Worm (Caenorhabditis elegans): Measurements from ENCODE around the gene nhr-10.

The nhr-10 gene

DNA sequence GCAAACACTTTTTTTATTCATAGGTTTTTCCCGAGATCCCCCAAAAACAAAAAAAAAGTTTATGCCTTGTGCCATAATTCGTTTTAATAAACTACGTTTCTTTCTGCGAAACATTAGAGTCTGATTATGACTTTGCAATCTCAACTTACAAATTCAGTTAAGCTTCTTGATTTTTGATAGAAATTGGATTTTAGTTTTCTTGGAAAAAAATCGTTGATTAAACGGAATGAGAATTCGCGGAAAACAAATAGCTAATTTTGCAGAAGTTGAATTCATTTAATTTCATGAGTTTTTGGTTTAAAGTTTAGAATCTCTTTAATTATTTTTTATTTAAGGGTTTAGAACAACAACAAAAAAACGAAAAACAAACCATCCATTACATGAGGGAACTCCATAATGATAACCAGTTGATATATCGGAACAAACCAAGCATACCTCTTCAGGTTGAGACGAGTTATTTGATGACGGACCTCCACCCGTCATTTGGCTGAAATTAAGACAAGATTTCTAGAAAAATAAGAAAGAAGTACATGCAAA is at the start of gene nhr-10:
Gene nhr-10 (minus strand): TSS at position 487 of the 537 bp plus-strand sequence.
- TF ChIP-seq unc-62 (GFP tag; optimal IDR thresholded peaks at IDR 0.05): no peak

DNA sequence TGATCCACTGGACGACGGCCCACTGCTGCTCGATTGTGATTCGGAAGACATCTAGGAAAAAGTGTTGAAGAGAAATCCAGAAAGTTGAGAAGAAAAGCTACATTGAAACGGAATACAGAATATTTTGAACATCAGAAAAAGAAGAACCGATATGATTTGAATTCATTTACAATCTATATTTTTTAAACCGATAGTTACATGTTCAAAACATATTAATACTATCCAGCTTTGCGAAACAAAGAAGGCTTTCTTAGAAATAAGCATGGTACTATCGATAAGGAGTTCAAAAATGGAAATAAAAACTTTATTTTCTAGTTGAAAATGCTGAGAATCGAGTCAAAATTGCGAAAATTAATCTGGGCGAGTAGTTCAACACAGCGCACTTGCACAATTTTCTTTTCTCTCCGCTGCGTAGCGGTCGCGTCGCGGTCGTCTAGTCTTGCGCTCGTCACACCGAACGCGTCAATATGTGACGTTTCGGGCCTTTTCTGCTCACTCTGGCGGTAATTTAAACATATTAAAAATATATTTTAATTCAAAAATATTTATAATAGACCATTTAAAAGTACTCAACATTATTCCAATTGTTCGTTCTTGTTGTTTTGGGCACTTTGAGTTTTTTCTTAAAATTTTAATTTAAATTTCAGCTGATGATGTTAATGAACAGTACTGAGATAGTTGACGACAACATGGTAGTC is 47.0 kb upstream of the nhr-10 start, which contains the start of the genes syf-2 and K04G7.1:
Gene syf-2 (minus strand): TSS at position 51 of the 698 bp plus-strand sequence.
Gene K04G7.1 (plus strand): TSS at position 648 of the 698 bp plus-strand sequence.
- no peak for TF ChIP-seq unc-62 (GFP tag; optimal IDR thresholded peaks at IDR 0.05)

DNA sequence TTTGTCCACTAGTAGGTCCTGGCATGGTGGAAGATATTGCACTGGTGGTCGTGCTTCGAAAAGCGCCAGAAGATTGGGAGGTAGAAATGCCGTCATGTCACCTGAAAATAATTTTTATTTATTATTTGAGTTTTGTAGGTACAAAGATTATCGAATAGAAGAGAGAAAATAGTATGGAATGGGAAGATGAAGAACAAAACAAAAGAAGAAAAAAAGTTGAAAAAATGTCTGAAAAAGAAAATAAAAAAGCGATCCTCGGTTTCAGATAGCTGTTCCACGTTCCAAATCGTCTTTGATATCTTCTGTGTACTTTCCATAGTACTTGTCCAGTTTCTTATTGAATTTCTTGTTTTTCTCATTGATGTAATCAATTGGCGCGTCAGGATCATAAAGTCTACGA is 45.8 kb upstream of the nhr-10 start, which contains the start of gene rnp-7:
Gene rnp-7 (minus strand): TSS at position 101 of the 400 bp plus-strand sequence.
- no peak for TF ChIP-seq unc-62 (GFP tag; optimal IDR thresholded peaks at IDR 0.05)

DNA sequence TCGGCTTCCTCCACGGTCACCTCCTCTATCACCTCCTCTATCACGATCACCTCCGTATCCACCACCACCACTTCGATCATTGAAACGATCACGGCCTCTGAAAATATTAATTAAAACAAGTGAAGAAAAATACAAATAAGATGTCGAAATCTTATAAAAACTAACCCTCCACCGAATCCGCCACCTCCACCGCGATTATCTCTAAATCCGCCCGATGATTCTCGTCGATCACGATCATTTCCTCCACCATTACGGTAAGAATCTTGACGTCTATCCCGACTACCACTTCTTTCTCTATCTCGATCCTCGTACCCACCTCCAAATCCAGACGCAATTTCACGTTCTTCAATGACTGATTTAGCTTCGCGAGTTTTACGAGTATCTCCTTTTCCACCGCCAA is 44.0 kb upstream of the nhr-10 start:
- no peak for TF ChIP-seq unc-62 (GFP tag; optimal IDR thresholded peaks at IDR 0.05)

DNA sequence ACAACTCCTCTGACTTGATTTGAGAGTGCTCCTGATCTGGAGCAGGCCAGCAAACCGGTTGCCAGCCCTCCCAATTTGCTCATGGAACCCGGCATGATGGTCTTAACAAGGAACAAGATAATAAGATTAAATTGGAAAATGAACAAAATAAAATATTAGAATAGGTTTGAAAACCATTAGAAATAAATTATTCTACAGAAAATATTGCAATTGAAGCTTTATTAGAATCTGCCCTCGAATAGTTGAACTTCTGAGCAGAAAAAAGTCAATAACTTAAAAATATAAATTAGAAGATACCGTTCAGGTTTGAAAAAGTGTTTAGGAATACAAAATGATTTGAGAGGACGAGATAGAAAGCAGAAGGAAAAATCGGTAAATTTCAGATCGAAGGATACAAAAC is 43.5 kb upstream of the nhr-10 start, which contains the start of gene nuo-4:
Gene nuo-4 (minus strand): TSS at position 101 of the 400 bp plus-strand sequence.
- TF ChIP-seq unc-62 (GFP tag; optimal IDR thresholded peaks at IDR 0.05): no peak

DNA sequence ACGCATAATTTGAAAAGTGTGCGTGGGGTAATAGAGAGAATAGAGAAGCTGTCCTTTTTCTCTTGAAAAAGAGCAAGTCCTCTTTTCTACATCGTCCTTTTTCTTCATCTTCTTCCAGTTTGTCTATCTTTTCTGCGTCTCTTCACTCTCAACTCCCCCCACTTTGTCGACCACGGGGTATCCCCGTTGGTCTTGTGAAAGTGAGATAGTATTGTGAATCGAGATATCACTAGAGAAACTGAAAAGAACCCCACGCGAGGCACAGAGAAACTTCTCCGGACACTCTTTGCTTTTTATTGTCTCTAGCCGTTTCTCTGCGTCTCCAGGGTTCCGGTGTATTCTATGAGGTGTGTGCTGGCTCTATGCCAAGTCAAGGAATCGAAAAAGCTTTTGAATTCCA is 40.4 kb upstream of the nhr-10 start:
- no peak for TF ChIP-seq unc-62 (GFP tag; optimal IDR thresholded peaks at IDR 0.05)

DNA sequence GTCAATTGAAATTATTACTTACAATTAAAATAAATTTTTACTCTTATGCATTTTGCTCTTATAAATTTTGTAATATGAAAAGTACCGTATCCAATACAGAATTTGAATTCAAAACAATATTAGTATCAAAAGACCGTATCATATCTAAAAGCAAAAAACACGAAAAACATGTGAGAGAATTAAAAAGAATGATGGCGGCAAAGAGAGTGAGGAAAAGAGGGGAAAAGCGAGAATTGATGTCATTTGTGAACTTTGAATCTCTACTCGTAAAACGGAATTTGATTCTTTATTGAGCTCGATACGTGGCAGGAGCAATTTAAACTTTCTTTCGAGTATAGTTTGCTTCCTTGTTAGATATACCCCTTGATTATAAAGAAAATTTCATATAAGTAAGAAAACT is 39.3 kb upstream of the nhr-10 start:
- TF ChIP-seq unc-62 (GFP tag; optimal IDR thresholded peaks at IDR 0.05): no peak

DNA sequence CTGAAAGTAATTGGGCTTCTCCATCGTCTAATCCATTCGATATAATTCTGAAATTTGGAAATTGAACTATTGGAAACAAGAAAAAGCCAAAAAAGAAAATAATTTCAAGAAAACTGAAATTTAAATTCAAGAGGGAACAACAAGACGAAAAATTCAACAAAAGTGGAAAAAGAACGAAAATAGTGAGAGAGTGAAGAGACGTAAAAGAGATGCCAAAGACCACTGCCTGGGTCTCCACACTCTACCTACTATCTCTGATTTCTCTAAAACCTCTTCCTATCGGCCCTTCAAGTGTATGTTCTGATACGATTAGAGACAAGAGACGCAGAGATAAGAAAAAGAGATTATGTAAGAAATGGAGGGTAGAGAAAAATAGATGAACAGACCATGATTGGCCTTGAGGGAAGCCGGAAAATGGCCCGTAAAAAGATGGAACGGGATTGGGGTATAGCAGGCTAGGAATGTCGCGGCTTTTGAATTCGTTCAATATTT is 38.6 kb upstream of the nhr-10 start, which contains the start of gene ogt-1:
Gene ogt-1 (minus strand): TSS at position 51 of the 492 bp plus-strand sequence.
- no peak for TF ChIP-seq unc-62 (GFP tag; optimal IDR thresholded peaks at IDR 0.05)

DNA sequence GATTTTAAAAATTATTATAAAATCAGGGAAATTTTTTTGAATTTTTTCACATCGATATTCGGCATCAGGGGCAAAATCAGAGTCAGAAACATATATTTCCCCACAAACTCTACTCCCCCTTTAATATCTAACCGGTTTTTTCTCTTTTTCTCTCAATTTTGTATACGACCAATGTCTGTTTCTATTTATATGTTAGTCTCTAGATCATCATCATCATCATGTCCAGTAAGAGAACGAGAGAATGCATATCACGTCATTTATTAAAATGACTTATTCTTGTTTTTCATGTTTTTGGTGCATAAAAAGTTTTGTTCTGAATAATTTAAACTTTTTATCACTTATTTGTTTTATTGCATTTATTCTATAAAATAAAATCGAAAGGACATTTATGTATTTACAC is 37.3 kb upstream of the nhr-10 start:
- TF ChIP-seq unc-62 (GFP tag; optimal IDR thresholded peaks at IDR 0.05): no peak

DNA sequence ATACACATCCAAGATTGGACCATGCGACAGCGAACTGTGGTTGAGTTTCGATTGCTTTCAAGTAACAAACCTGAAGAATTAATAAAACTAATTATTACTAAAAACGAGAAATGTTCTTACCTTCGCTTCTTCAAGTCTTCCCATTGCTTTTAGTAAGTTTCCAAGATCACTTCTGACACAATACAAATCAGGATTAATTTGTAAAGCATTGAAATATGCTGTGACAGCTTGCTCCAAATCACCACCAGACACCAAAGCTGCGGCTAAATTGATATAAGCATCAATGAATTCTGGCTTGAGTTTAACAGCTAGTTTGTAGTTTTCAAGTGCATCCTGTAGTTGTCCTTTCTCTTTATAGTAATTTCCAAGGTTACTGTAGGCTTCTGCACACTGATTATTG is 34.9 kb upstream of the nhr-10 start:
- no peak for TF ChIP-seq unc-62 (GFP tag; optimal IDR thresholded peaks at IDR 0.05)

DNA sequence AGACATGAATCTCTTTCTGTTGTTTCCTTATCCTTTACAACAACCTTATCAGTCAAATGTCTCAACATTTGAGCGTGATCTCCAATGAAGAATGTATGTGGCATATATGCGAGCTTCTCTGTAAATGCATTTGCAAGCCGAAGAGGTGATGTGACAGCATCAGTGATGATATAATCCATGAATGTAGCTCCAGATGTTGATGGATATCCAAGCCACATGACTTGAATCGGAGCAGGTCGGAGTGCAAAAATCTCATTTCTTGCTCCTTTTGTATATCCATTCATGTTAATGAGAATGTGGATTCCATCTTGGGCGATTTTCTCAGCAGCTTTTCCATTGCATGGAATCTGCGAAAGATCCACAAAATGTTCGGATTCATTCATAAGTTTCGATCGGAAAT is 33.0 kb upstream of the nhr-10 start:
- TF ChIP-seq unc-62 (GFP tag; optimal IDR thresholded peaks at IDR 0.05): no peak

DNA sequence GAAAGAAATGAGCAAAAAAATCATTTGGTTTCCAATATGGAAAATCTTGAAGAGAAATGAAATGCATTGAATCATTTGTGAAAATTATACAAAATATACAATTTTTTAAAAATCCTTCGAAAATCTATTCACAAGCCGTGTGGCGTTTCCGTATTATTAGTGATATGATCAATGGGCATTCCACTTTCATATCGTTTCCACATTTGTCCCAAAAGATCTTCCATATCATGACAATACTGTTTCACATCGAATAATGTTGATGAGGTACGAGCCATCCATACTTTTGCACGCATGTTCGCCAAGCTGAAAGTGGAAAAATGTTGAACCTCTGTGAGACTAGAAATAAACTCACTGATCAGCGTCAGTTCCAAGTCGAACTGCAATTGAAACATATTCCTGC is 31.1 kb upstream of the nhr-10 start:
- no peak for TF ChIP-seq unc-62 (GFP tag; optimal IDR thresholded peaks at IDR 0.05)

DNA sequence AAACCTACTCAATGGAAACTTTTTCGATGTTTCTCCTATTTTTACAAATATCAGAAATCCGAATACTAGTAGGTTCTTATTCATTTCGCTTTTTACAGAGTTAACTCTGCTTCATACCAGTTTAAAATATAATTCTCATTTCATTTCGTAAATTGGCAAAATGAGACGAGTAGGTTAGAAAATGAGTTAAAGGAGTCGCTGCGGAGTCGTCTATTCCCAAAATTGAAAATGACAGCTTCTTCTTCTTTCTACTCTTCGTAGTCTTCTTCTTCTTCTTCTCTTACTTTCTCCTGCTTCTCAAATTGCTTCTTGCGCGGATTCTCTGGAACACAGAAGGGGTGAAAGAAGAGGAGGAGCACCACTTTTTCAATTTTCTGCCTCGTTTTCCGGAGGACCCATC is 29.5 kb upstream of the nhr-10 start, which contains the start of gene glr-2:
Gene glr-2 (minus strand): TSS at position 211 of the 400 bp plus-strand sequence.
- no peak for TF ChIP-seq unc-62 (GFP tag; optimal IDR thresholded peaks at IDR 0.05)

DNA sequence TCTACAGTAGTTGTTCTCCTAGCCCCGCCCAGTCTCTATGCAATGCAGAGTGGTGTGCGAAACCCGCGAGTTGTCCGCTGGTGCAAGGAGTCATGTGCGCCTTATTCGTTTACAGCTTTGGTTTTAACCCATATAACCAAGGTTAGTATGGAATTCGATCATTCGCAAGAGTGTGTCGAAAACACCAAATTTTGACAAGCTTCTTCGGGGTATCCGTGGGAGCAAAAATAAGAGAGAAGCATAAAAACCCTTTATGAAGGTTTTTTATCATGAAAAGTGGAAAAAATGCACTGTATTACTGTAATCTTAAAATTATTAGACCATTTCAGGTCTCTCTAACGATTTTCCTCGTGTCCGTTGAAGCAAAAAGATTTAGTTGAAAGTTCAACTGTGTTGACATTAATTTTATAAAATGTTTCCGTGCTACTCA is 26.9 kb upstream of the nhr-10 start:
- TF ChIP-seq unc-62 (GFP tag; optimal IDR thresholded peaks at IDR 0.05): no peak

DNA sequence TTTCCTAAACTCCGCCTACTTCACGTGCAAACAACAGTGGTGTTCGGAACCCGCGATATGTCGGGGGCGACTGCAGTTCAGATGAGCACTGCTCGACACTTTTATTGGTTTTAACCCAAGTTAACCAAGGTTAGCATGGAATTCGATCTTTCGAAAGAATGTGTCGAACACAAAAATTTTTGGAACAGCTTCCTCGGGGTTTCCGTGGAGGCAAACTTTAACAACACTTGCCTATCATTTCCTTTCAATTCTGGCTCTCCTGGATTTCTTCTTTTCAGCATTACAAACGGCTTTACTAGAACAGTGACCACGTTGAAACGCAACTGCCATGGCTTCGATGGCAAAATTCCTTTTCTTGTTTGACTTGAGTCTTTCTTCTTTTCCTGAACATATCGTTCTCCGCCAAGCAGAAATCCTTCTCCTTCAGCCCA is 26.1 kb upstream of the nhr-10 start:
- no peak for TF ChIP-seq unc-62 (GFP tag; optimal IDR thresholded peaks at IDR 0.05)

DNA sequence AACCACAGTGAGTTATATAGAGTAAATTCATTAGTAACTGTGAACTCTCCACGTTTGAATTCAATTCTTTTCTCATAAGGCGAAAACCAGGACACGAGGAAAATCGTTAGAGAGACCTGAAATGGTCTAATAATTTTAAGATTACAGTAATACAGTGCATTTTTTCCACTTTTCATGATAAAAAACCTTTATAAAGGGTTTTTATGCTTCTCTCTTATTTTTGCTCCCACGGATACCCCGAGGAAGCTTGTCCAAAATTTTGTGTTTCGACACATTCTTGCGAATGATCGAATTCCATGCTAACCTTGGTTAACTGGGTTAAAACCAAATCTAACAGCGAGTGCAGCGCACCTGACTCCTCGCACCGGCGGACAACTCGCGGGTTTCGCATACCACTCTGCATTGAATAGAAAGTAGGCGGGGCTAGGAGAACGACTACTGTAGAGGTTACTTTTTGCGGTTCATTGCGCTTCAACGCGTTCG is 25.0 kb upstream of the nhr-10 start:
- TF ChIP-seq unc-62 (GFP tag; optimal IDR thresholded peaks at IDR 0.05): no peak

DNA sequence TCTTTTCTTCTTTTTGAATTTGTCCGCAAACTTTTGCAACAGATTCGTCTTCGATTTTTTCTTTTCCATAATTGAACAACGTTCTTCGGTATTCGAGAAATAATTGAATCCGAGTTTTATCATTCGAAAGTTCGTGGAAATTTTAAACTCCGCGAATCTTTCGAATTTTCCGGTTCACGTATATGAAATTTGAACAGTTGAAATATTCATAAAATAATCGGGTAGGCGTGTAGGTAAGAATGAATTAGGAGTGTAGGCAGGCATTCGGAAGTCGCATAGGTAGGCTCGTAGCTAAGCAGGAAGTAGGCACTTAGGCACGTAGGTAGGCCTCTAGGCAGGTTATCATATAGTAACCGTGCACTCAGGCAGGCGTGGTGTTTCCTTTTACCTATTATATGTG is 22.9 kb upstream of the nhr-10 start, which contains the start of gene B0280.11:
Gene B0280.11 (minus strand): TSS at position 101 of the 400 bp plus-strand sequence.
- TF ChIP-seq unc-62 (GFP tag; optimal IDR thresholded peaks at IDR 0.05): no peak
